Fruit fly (Drosophila melanogaster) whole organism, embryonic: ENCODE results near the gene Stat92E.

ENCODE experiments used
- Awh ChIP-seq: fragments of 200-800 bp; sonication (Bioruptor generic); IDR thresholded peaks from 2 replicates; pipeline ENCODE4, ENCODE4 v1.3.6; 2022; ENCODE audit warnings: missing biosample characterization, missing genetic modification characterization
- B-H2 ChIP-seq: fragments of 200-800 bp; sonication (Bioruptor generic); optimal IDR thresholded peaks from 2 replicates; lab custom pipeline; 2018; ENCODE audit warnings: missing biosample characterization, mild to moderate bottlenecking, missing genetic modification characterization
- BEAF-32 ChIP-seq: fragments of 200-800 bp; sonication (Bioruptor generic); optimal IDR thresholded peaks from 3 replicates; lab custom pipeline; 2017; ENCODE audit warnings: missing biosample characterization, missing genetic modification characterization, mild to moderate bottlenecking, moderate library complexity, missing genetic modification reagents
- Bgb ChIP-seq: fragments of 200-800 bp; sonication (Bioruptor generic); IDR thresholded peaks from 2 replicates; pipeline ENCODE4 v1.3.6; 2022; ENCODE audit warnings: missing biosample characterization, missing genetic modification characterization; ENCODE audit not compliant: partially characterized antibody
- CG11085 ChIP-seq: fragments of 200-800 bp; sonication (Bioruptor generic); IDR thresholded peaks from 2 replicates; pipeline ENCODE4 v1.3.6; 2022; ENCODE audit warnings: missing biosample characterization, missing genetic modification characterization
- CG11560 ChIP-seq: fragments of 200-800 bp; sonication (Bioruptor generic); IDR thresholded peaks from 3 replicates; pipeline ENCODE4 v1.3.6; 2022; ENCODE audit warnings: missing biosample characterization, missing genetic modification characterization
- CG11696 ChIP-seq: fragments of 200-800 bp; sonication (Bioruptor generic); IDR thresholded peaks from 2 replicates; pipeline ENCODE4 v1.3.6; 2022; ENCODE audit warnings: missing biosample characterization, missing genetic modification characterization
- CG15514 ChIP-seq: fragments of 200-800 bp; sonication (Bioruptor generic); optimal IDR thresholded peaks from 3 replicates; lab custom pipeline; 2017; ENCODE audit warnings: missing biosample characterization, missing genetic modification characterization, mild to moderate bottlenecking, moderate library complexity, missing genetic modification reagents
- CG15601 ChIP-seq: fragments of 200-800 bp; sonication (Bioruptor generic); optimal IDR thresholded peaks from 3 replicates; lab custom pipeline; 2019; ENCODE audit warnings: missing biosample characterization, mild to moderate bottlenecking, missing genetic modification characterization, moderate library complexity
- CG16813 ChIP-seq: fragments of 200-800 bp; sonication (Bioruptor generic); IDR thresholded peaks from 3 replicates; pipeline ENCODE4 v1.3.6; 2022; ENCODE audit warnings: missing biosample characterization, missing genetic modification characterization; ENCODE audit not compliant: partially characterized antibody
- CG17385 ChIP-seq: fragments of 200-800 bp; sonication (Bioruptor generic); optimal IDR thresholded peaks from 3 replicates; lab custom pipeline; 2018; ENCODE audit warnings: missing biosample characterization, mild to moderate bottlenecking, missing genetic modification characterization
- CG2120 ChIP-seq: fragments of 200-800 bp; sonication (Bioruptor generic); optimal IDR thresholded peaks from 3 replicates; lab custom pipeline; 2016; ENCODE audit warnings: missing biosample characterization, missing genetic modification characterization
- CG33557 ChIP-seq: fragments of 200-800 bp; sonication (Bioruptor generic); optimal IDR thresholded peaks from 2 replicates; lab custom pipeline; 2019; ENCODE audit warnings: missing biosample characterization, mild to moderate bottlenecking, missing genetic modification characterization, moderate library complexity
- CG3847 ChIP-seq: fragments of 200-800 bp; sonication (Bioruptor generic); IDR thresholded peaks from 2 replicates; pipeline ENCODE4 v1.3.6; 2022; ENCODE audit warnings: missing biosample characterization, missing genetic modification characterization
- CG7963 ChIP-seq: fragments of 200-800 bp; sonication (Bioruptor generic); IDR thresholded peaks from 3 replicates; pipeline ENCODE4 v1.3.6; 2022; ENCODE audit warnings: missing biosample characterization, missing genetic modification characterization; ENCODE audit not compliant: partially characterized antibody
- CG9437 ChIP-seq: fragments of 200-800 bp; sonication (Bioruptor generic); optimal IDR thresholded peaks from 2 replicates; lab custom pipeline; 2018; ENCODE audit warnings: missing biosample characterization, mild to moderate bottlenecking, missing genetic modification characterization
- CHES-1-like ChIP-seq: fragments of 200-800 bp; sonication (Bioruptor generic); optimal IDR thresholded peaks from 2 replicates; lab custom pipeline; 2016; ENCODE audit warnings: missing biosample characterization, missing genetic modification characterization
- CTCF ChIP-seq: fragments of 200-800 bp; sonication (Bioruptor generic); optimal IDR thresholded peaks from 2 replicates; lab custom pipeline; 2017; ENCODE audit warnings: missing biosample characterization, mild to moderate bottlenecking, missing genetic modification characterization, moderate library complexity
- Doc3 ChIP-seq: fragments of 200-800 bp; sonication (Bioruptor generic); IDR thresholded peaks from 3 replicates; pipeline ENCODE4 v1.3.6; 2022; ENCODE audit warnings: missing biosample characterization, missing genetic modification characterization; ENCODE audit not compliant: partially characterized antibody
- Dp ChIP-seq: fragments of 200-800 bp; sonication (Bioruptor generic); optimal IDR thresholded peaks from 2 replicates; lab custom pipeline; 2018; ENCODE audit warnings: missing biosample characterization, mild to moderate bottlenecking, missing genetic modification characterization, moderate library complexity
- Gug ChIP-seq: fragments of 200-800 bp; sonication (Bioruptor generic); IDR thresholded peaks from 4 replicates; pipeline ENCODE4 v1.3.6; 2022; ENCODE audit warnings: missing biosample characterization, missing genetic modification characterization
- HLHmδ ChIP-seq: fragments of 200-800 bp; sonication (Bioruptor generic); optimal IDR thresholded peaks from 2 replicates; lab custom pipeline; 2018; ENCODE audit warnings: missing biosample characterization, mild to moderate bottlenecking, missing genetic modification characterization, moderate library complexity
- Hr39 ChIP-seq: fragments of >200 bp; optimal IDR thresholded peaks from 2 replicates; lab custom pipeline; 2017
- Lhr ChIP-seq: fragments of 200-800 bp; sonication (Bioruptor generic); optimal IDR thresholded peaks from 3 replicates; lab custom pipeline; 2017; ENCODE audit warnings: mild to moderate bottlenecking, missing biosample characterization, missing genetic modification reagents, missing genetic modification characterization
- MBD-R2 ChIP-seq: fragments of 200-800 bp; sonication (Bioruptor generic); IDR thresholded peaks from 2 replicates; pipeline ENCODE4 v1.3.6; 2022; ENCODE audit warnings: missing biosample characterization, missing genetic modification characterization
- Max ChIP-seq: fragments of 200-800 bp; sonication (Bioruptor generic); optimal IDR thresholded peaks from 2 replicates; lab custom pipeline; 2016; ENCODE audit warnings: missing biosample characterization, mild to moderate bottlenecking, missing genetic modification characterization
- Neu2 ChIP-seq: fragments of 200-800 bp; sonication (Bioruptor generic); optimal IDR thresholded peaks from 3 replicates; lab custom pipeline; 2016; ENCODE audit warnings: missing biosample characterization, missing genetic modification characterization, borderline replicate concordance
- Rx ChIP-seq: fragments of 200-800 bp; sonication (Bioruptor generic); IDR thresholded peaks from 2 replicates; pipeline ENCODE4 v1.3.6; 2022; ENCODE audit warnings: missing biosample characterization, missing genetic modification characterization
- Sry-δ ChIP-seq: fragments of 200-800 bp; sonication (Bioruptor generic); optimal IDR thresholded peaks from 2 replicates; lab custom pipeline; 2016; ENCODE audit warnings: missing biosample characterization, missing genetic modification characterization
- Trl ChIP-seq, 3 experiments: fragments of >200 bp in 2 of 3; fragments of 200-800 bp in 1 of 3; sonication (Bioruptor generic) in 1 of 3; optimal IDR thresholded peaks; 2 replicates in 1 of 3; 3 replicates in 2 of 3; lab custom pipeline; 2016 to 2017; ENCODE audit warnings: missing biosample characterization in 1 of 3, missing genetic modification characterization in 1 of 3
- Vsx1 ChIP-seq: fragments of 200-800 bp; sonication (Bioruptor generic); optimal IDR thresholded peaks from 2 replicates; lab custom pipeline; 2017; ENCODE audit warnings: missing biosample characterization, mild to moderate bottlenecking, missing genetic modification characterization, missing genetic modification reagents
- YL-1 ChIP-seq: fragments of 200-800 bp; sonication (Bioruptor generic); optimal IDR thresholded peaks from 3 replicates; lab custom pipeline; 2017; ENCODE audit warnings: missing biosample characterization, mild to moderate bottlenecking, missing genetic modification characterization
- amos ChIP-seq: fragments of 200-800 bp; sonication (Bioruptor generic); IDR thresholded peaks from 2 replicates; pipeline ENCODE4 v1.3.6; 2022; ENCODE audit warnings: missing biosample characterization, missing genetic modification characterization; ENCODE audit not compliant: partially characterized antibody
- bab2 ChIP-seq: fragments of 200-800 bp; sonication (Bioruptor generic); optimal IDR thresholded peaks from 2 replicates; lab custom pipeline; 2016; ENCODE audit warnings: missing biosample characterization, missing genetic modification characterization
- bigmax ChIP-seq: fragments of 200-800 bp; sonication (Bioruptor generic); optimal IDR thresholded peaks from 2 replicates; lab custom pipeline; 2018; ENCODE audit warnings: missing biosample characterization, mild to moderate bottlenecking, missing genetic modification characterization
- chif ChIP-seq, 2 experiments: fragments of 200-800 bp; sonication (Bioruptor generic); optimal IDR thresholded peaks; 3 replicates each; lab custom pipeline; 2016; ENCODE audit warnings: missing biosample characterization in 2 of 2, missing genetic modification characterization in 2 of 2
- crc ChIP-seq: fragments of 200-800 bp; sonication (Bioruptor generic); optimal IDR thresholded peaks from 2 replicates; lab custom pipeline; 2016; ENCODE audit warnings: missing biosample characterization, missing genetic modification characterization
- esg ChIP-seq: fragments of 200-800 bp; sonication (Bioruptor generic); conservative IDR thresholded peaks from 2 replicates; pipeline ENCODE4 v1.3.6; 2022; ENCODE audit warnings: missing biosample characterization, missing genetic modification characterization
- fd3F ChIP-seq: fragments of 200-800 bp; sonication (Bioruptor generic); optimal IDR thresholded peaks from 2 replicates; lab custom pipeline; 2018; ENCODE audit warnings: missing biosample characterization, mild to moderate bottlenecking, missing genetic modification characterization, moderate library complexity
- gfzf ChIP-seq: fragments of 200-800 bp; sonication (Bioruptor generic); optimal IDR thresholded peaks from 2 replicates; lab custom pipeline; 2016; ENCODE audit warnings: missing biosample characterization, mild to moderate bottlenecking, missing genetic modification characterization, moderate library complexity
- gsb ChIP-seq: fragments of 200-800 bp; sonication (Bioruptor generic); IDR thresholded peaks from 2 replicates; pipeline ENCODE4 v1.3.6; 2022; ENCODE audit warnings: missing biosample characterization, missing genetic modification characterization
- jumu ChIP-seq: fragments of 200-800 bp; sonication (Bioruptor generic); optimal IDR thresholded peaks from 3 replicates; lab custom pipeline; 2016; ENCODE audit warnings: missing biosample characterization, missing genetic modification characterization
- ken ChIP-seq: fragments of 200-800 bp; sonication (Bioruptor generic); IDR thresholded peaks from 3 replicates; pipeline ENCODE4 v1.3.6; 2022; ENCODE audit warnings: missing biosample characterization, missing genetic modification characterization
- nom ChIP-seq: fragments of 200-800 bp; sonication (Bioruptor generic); optimal IDR thresholded peaks from 2 replicates; lab custom pipeline; 2017; ENCODE audit warnings: missing biosample characterization, missing genetic modification characterization, mild to moderate bottlenecking, moderate library complexity, missing genetic modification reagents
- psq ChIP-seq: fragments of 200-800 bp; sonication (Bioruptor generic); optimal IDR thresholded peaks from 2 replicates; lab custom pipeline; 2017; ENCODE audit warnings: missing biosample characterization, missing genetic modification characterization
- pum ChIP-seq: fragments of 200-800 bp; sonication (Bioruptor generic); optimal IDR thresholded peaks from 2 replicates; lab custom pipeline; 2016; ENCODE audit warnings: missing biosample characterization, missing genetic modification characterization
- schlank ChIP-seq: fragments of 200-800 bp; sonication (Bioruptor generic); optimal IDR thresholded peaks from 2 replicates; lab custom pipeline; 2018; ENCODE audit warnings: missing biosample characterization, mild to moderate bottlenecking, missing genetic modification characterization
- sisA ChIP-seq: fragments of 200-800 bp; sonication (Bioruptor generic); IDR thresholded peaks from 2 replicates; pipeline ENCODE4 v1.3.6; 2022; ENCODE audit warnings: missing biosample characterization, missing genetic modification characterization
- ttk ChIP-seq: fragments of 200-800 bp; sonication (Bioruptor generic); IDR thresholded peaks from 2 replicates; pipeline ENCODE4 v2.1.2; 2022; ENCODE audit warnings: missing biosample characterization, missing genetic modification characterization
- unc-4 ChIP-seq: fragments of 200-800 bp; sonication (Bioruptor generic); IDR thresholded peaks from 2 replicates; pipeline ENCODE4 v1.3.6; 2022; ENCODE audit warnings: missing biosample characterization, missing genetic modification characterization; ENCODE audit not compliant: partially characterized antibody
- wor ChIP-seq: fragments of 200-800 bp; sonication (Bioruptor generic); IDR thresholded peaks from 2 replicates; pipeline ENCODE4 v1.3.6; 2022; ENCODE audit warnings: missing biosample characterization, missing genetic modification characterization

Stat92E gene

dm6 chr3R:20576789-20577188, 24.7 kb upstream of the Stat92E start, which contains the start of the genes TFAM and CG5412 (continued):
- TF ChIP-seq Dp (GFP tag; lab: Kevin White, UChicago) (peak; percentile 38), crc (no peak), unc-4 (GFP tag; lab: Robert Waterston, UW) (peak; percentile 33; the same call in 1 of the 2 replicates), nom (GFP tag; lab: Kevin White, UChicago) (no peak), Trl (optimal IDR thresholded peaks at IDR 0.05; lab: Kevin White, UChicago) (no peak), Trl (GFP tag; optimal IDR thresholded peaks at IDR 0.05; lab: Kevin White, UChicago) (no peak), Lhr (GFP tag; lab: Kevin White, UChicago) (peak; percentile 13), BEAF-32 (peak; percentile 42), HLHmδ (GFP tag; lab: Kevin White, UChicago) (no peak), Awh (GFP tag; lab: Robert Waterston, UW) (no peak), CHES-1-like (GFP tag; lab: Kevin White, UChicago) (no peak), Gug (GFP tag; lab: Robert Waterston, UW) (no peak), jumu (GFP tag; lab: Kevin White, UChicago) (no peak), amos (GFP tag; lab: Robert Waterston, UW) (peak; percentile 45; the same call in 1 of the 2 replicates), CG11696 (GFP tag; lab: Robert Waterston, UW) (no peak), B-H2 (GFP tag; lab: Kevin White, UChicago) (no peak), CG2120 (GFP tag; lab: Kevin White, UChicago) (no peak), gsb (GFP tag; lab: Robert Waterston, UW) (no peak), ken (no peak), CG16813 (GFP tag; lab: Robert Waterston, UW) (peak; percentile 55; the same call in 2 of the 3 replicates), ttk (GFP tag; lab: Robert Waterston, UW) (no peak), MBD-R2 (peak; percentile 93), CG3847 (GFP tag; lab: Robert Waterston, UW) (peak; percentile 37; the same call in 1 of the 2 replicates), YL-1 (GFP tag; lab: Kevin White, UChicago) (peak; percentile 84), wor (GFP tag; lab: Robert Waterston, UW) (no peak), Hr39 (lab: Kevin White, UChicago) (no peak), CG17385 (GFP tag; lab: Kevin White, UChicago) (no peak), psq (GFP tag; lab: Kevin White, UChicago) (no peak), Rx (GFP tag; lab: Robert Waterston, UW) (no peak), schlank (tag; lab: Kevin White, UChicago) (no peak), chif (GFP tag; optimal IDR thresholded peaks at IDR 0.05; lab: Kevin White, UChicago) (no peak), sisA (no peak), CG15514 (GFP tag; lab: Kevin White, UChicago) (no peak), CG15601 (tag; lab: Kevin White, UChicago) (no peak), pum (GFP tag; lab: Kevin White, UChicago) (no peak), Vsx1 (GFP tag; lab: Kevin White, UChicago) (no peak), CG11085 (no peak), Doc3 (GFP tag; lab: Robert Waterston, UW) (peak; percentile 23; the same call in 1 of the 3 replicates), Max (GFP tag; lab: Kevin White, UChicago) (peak; percentile 43), Sry-δ (GFP tag; lab: Kevin White, UChicago) (peak; percentile 83), CTCF (GFP tag; lab: Kevin White, UChicago) (no peak), bab2 (GFP tag; lab: Kevin White, UChicago) (no peak), fd3F (GFP tag; lab: Kevin White, UChicago) (no peak), CG9437 (GFP tag; lab: Kevin White, UChicago) (peak; percentile 56), CG33557 (no peak), Bgb (GFP tag; lab: Robert Waterston, UW) (no peak), CG7963 (GFP tag; lab: Robert Waterston, UW) (no peak), Neu2 (GFP tag; lab: Kevin White, UChicago) (no peak), esg (GFP tag; lab: Robert Waterston, UW) (no peak), bigmax (GFP tag; lab: Kevin White, UChicago) (peak; percentile 96), gfzf (GFP tag; lab: Kevin White, UChicago) (peak; percentile 2), CG11560 (tag; lab: Robert Waterston, UW) (no peak)
